Worm (Caenorhabditis elegans) whole organism, dauer: ENCODE results near the gene ZK822.9.

Experiments used
- unc-62 ChIP-seq: sonication (generic microtip); optimal IDR thresholded peaks from 2 replicates; lab custom pipeline; 2017; ENCODE audit warnings: missing biosample characterization, missing genetic modification reagents, missing genetic modification characterization

Gene ZK822.9

ce11 chrIV:11937087-11937486, 21.3 kb downstream of the ZK822.9 start, which contains the start of gene slc-5A12:
Gene slc-5A12, plus strand, starts transcription at chrIV:11937419.
- TF ChIP-seq unc-62 (GFP tag; lab: Kevin White, UChicago), result no peak

ce11 chrIV:11938554-11938953, 22.8 kb downstream of the ZK822.9 start:
- TF ChIP-seq unc-62 (GFP tag; lab: Kevin White, UChicago), result no peak

- no peak for TF ChIP-seq unc-62 (GFP tag; lab: Kevin White, UChicago)
Measured at ce11 chrIV:11942313-11942712, 26.6 kb downstream of the ZK822.9 start, which contains the start of gene ZK829.1. Gene ZK829.1, minus strand, starts transcription at chrIV:11942413.

ce11 chrIV:11945621-11946020, 29.9 kb downstream of the ZK822.9 start, which contains the start of gene ZK829.3:
Gene ZK829.3, minus strand, starts transcription at chrIV:11945721.
- no peak for TF ChIP-seq unc-62 (GFP tag; lab: Kevin White, UChicago)

- TF ChIP-seq unc-62 (GFP tag; lab: Kevin White, UChicago), result no peak
Measured at ce11 chrIV:11949717-11950116, 34.0 kb downstream of the ZK822.9 start, which contains the start of gene hdl-1. Gene hdl-1, minus strand, starts transcription at chrIV:11949817.

ce11 chrIV:11950270-11950669, 34.5 kb downstream of the ZK822.9 start, which contains the start of gene tbx-36:
Gene tbx-36, plus strand, starts transcription at chrIV:11950570.
- TF ChIP-seq unc-62 (GFP tag; lab: Kevin White, UChicago), result no peak

- no peak for TF ChIP-seq unc-62 (GFP tag; lab: Kevin White, UChicago)
Measured at ce11 chrIV:11952612-11953299, 37.0 kb downstream of the ZK822.9 start, which contains the start of gene gdh-1. Gene gdh-1, plus strand, starts transcription at chrIV:11953249.

ce11 chrIV:11955592-11955991, 39.8 kb downstream of the ZK822.9 start:
- TF ChIP-seq unc-62 (GFP tag; lab: Kevin White, UChicago), result no peak

- peak; percentile 29 for TF ChIP-seq unc-62 (GFP tag; lab: Kevin White, UChicago)
Measured at ce11 chrIV:11956387-11956786, 40.6 kb downstream of the ZK822.9 start.

ce11 chrIV:11957074-11957473, 41.3 kb downstream of the ZK822.9 start:
- no peak for TF ChIP-seq unc-62 (GFP tag; lab: Kevin White, UChicago)

- TF ChIP-seq unc-62 (GFP tag; lab: Kevin White, UChicago), result no peak
Measured at ce11 chrIV:11959573-11959972, 43.8 kb downstream of the ZK822.9 start, which contains the start of gene tgt-1. Gene tgt-1, minus strand, starts transcription at chrIV:11959804.

- TF ChIP-seq unc-62 (GFP tag; lab: Kevin White, UChicago), result no peak
Measured at ce11 chrIV:11961485-11962255, 45.9 kb downstream of the ZK822.9 start, which contains the start of gene ZK829.7. Gene ZK829.7, minus strand, starts transcription at chrIV:11961535.

ce11 chrIV:11965327-11965726, 49.6 kb downstream of the ZK822.9 start, which contains the start of gene srj-1:
Gene srj-1, minus strand, starts transcription at chrIV:11965427.
- no peak for TF ChIP-seq unc-62 (GFP tag; lab: Kevin White, UChicago)
